Fruit fly (Drosophila melanogaster): ENCODE results near the gene Brd.

The Brd gene

dm6 chr3L:14966199-14966858 is 6.1 kb upstream of the Brd start:
- no peak for TF ChIP-seq CG17801 (GFP tag; optimal IDR thresholded peaks at IDR 0.05; ENCODE audit: partially characterized antibody)

DNA sequence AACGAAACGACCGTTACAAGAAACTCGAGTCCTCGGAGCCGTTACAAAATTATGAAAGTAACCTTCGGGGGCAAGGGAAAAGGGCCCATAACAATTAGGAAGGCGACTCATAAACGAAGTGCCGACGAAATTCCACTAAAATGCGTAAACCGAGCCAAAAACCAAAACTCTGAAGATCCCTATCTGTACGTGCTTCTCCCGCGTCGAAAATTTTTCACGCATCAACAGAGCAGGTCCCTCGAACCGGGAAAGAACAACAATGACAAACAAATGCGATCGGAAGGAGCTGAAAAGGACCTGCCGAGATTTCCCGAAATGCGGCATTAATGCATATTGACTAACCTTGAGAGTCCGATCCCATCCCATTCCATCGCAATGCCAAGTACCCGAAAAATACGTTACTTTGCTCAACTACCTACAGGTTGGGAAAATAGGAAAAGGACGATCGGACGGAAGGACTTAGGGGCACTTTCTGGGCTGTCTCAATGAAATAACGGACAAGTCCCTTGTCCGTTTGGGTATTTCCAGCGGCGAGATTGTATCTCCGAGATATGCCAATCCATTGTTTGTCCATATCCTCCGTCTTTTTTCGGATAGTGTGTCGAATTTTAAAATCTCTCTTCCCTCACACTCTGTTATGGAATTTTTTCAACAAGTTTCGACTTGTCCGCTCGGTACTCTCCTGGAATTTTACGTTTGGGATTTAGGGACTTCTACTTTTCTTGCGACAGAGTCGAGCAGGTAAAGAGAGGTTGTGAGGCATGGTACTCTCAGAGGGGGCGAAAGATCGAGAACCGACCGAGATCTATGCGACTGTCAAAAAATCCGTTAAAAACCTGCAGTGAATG is 4.6 kb upstream of the Brd start:
- no peak for TF ChIP-seq CG17801 (GFP tag; optimal IDR thresholded peaks at IDR 0.05; ENCODE audit: partially characterized antibody)

- no peak for TF ChIP-seq CG17801 (GFP tag; optimal IDR thresholded peaks at IDR 0.05; ENCODE audit: partially characterized antibody)
Measured at dm6 chr3L:14968553-14968952, 3.9 kb upstream of the Brd start.

DNA sequence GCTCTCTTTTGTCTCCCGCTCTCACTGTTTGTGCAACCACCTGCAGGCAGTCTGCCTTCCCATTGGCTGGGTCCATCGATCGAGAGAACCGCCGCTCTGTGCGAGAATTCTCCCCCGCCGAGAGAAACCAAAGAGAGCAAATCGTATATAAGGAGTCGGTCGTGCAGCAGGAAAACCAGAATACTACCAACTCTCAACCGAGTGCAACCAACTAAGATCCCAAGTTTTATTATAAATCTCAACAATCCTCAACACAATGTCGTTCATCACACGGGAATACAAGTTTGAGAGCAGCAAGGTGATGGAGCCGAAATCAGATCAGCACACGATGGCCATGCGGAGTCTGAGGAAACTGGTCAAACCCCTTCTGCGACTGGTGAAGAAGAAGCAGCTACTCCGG is 3.3 kb upstream of the Brd start, which contains the start of gene Tom:
TSS of gene Tom (plus strand) at position 174 of the 400 bp plus-strand sequence.
- TF ChIP-seq CG17801 (GFP tag; optimal IDR thresholded peaks at IDR 0.05; ENCODE audit: partially characterized antibody) = no peak

dm6 chr3L:14970213-14970612 is 2.3 kb upstream of the Brd start:
- no peak for TF ChIP-seq CG17801 (GFP tag; optimal IDR thresholded peaks at IDR 0.05; ENCODE audit: partially characterized antibody)

DNA sequence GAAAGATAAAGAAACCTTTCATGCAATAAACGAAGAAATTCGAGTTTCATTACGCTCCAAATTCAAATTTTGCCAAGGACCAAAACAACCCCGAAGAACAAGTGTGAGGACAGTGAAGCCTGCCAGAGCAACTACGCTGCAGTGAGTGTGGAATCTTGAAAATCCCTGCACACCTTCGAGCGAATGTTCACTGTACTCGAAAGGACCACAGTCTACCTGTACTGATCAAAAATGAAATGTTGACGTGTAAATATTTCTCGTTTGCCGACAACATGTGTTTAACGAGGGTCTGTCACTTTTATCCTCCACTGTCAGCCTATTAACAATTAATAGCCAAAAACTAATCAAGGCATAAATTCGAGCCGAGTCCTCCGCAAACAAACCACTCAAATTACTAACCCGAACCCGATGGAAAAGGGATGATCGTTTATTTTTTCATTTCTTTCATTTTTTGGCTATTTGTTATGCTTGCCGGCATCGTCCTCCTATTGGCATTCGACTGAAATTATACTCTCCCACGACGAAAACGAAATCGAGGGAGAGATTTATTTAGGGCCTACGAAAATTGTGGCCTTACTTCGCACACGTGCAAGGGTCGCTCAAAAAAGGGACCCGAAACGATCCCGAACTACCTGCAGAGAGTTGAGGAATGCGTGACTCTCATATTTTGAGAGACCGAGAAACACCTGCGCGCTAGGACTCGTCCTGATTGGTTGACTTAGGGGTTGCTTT is 408 bp upstream of the Brd start:
- TF ChIP-seq CG17801 (GFP tag; optimal IDR thresholded peaks at IDR 0.05; ENCODE audit: partially characterized antibody) = no peak

DNA sequence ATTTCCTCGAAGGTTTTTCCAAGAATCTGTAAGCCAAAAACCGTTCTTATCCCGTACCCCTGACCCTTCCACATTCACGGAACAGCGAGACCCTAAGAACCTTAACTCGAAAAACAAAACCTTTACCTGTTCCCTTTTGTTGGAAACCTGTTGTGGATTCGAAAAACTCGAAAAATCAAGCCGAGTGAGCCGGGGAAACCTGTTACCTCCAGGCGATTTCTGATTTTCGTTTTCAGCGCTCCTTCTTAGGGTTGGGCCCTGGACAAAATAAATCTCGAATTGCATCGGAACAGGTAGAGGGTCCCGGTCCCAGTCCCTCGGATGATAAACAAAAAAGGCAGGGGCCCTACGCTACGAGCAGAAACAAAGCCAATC is 771 bp downstream of the Brd start:
- no peak for TF ChIP-seq CG17801 (GFP tag; optimal IDR thresholded peaks at IDR 0.05; ENCODE audit: partially characterized antibody)

DNA sequence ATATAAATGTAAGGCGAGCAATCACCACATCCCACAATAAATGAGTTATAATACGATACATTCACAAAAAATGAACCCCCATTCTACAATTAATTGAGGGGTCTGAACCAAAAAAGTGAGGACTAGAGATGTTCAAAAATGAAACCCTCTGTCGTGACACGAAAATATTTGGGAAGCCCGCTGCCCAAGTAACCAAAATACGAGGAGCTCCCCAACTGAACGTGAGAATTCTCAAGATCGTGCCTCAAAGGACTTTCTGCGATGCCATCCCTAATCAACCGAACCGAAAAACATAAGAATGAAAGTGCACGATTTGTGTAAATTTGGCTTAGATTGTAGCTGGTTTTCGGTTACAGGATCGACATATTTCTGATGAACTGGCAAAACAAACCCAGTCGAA is 2.0 kb downstream of the Brd start, which contains the start of gene Ocho:
TSS of gene Ocho (plus strand) at position 336 of the 400 bp plus-strand sequence.
- no peak for TF ChIP-seq CG17801 (GFP tag; optimal IDR thresholded peaks at IDR 0.05; ENCODE audit: partially characterized antibody)

DNA sequence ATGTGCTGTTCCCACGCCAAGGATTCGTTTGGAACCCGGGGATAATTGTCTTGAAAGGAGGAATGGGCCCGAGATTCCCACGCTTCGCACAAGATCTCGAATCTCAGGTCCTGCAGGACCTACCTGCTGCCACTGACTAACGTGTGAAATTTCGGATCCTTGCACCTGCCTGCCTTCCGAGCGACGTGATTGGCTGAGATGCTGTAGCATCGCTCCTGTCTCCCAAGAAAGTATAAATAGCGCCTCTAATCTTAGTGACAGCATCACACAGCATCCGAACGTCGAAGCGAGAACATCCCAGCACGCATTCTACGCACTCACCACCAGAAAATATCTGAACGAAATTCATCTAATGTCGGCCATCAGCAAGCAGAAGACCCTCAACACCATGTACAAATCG is 2.5 kb downstream of the Brd start:
- no peak for TF ChIP-seq CG17801 (GFP tag; optimal IDR thresholded peaks at IDR 0.05; ENCODE audit: partially characterized antibody)

- no peak for TF ChIP-seq CG17801 (GFP tag; optimal IDR thresholded peaks at IDR 0.05; ENCODE audit: partially characterized antibody)
Measured at dm6 chr3L:14976026-14976425, 3.6 kb downstream of the Brd start.

- TF ChIP-seq CG17801 (GFP tag; optimal IDR thresholded peaks at IDR 0.05; ENCODE audit: partially characterized antibody) = no peak
Measured at dm6 chr3L:14977536-14978495, 5.3 kb downstream of the Brd start.

- no peak for TF ChIP-seq CG17801 (GFP tag; optimal IDR thresholded peaks at IDR 0.05; ENCODE audit: partially characterized antibody)
Measured at dm6 chr3L:14978496-14978894, 6.0 kb downstream of the Brd start.

DNA sequence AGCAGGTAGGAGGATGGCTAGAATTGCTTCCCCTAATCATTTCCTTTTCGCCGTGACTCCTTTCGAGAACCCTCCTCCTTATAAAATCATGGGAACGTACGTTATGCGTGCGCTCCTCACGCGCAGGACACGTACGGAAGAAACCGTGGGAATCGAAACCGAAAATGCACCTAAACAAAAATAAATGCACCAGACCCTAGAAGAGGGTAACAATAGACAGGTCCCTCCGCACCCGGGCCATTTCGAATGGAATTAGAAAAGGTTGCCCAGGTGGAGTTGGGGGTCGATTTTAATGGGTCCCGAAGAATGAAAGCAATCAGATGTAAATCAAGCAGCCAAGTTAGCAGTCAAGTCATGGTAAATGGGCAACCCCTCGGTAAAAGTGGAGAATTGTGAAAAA is 6.9 kb downstream of the Brd start, which contains the start of gene CG3349:
TSS of gene CG3349 (plus strand) at position 289 of the 400 bp plus-strand sequence.
- no peak for TF ChIP-seq CG17801 (GFP tag; optimal IDR thresholded peaks at IDR 0.05; ENCODE audit: partially characterized antibody)

- no peak for TF ChIP-seq CG17801 (GFP tag; optimal IDR thresholded peaks at IDR 0.05; ENCODE audit: partially characterized antibody)
Measured at dm6 chr3L:14980038-14980437, 7.6 kb downstream of the Brd start.

All from ovary, adult (tissue).